Worm (Caenorhabditis elegans): ENCODE measurements around the gene ufd-3.

- TF ChIP-seq flt-1 (GFP tag; IDR thresholded peaks at IDR 0.05): no peak
- no peak for TF ChIP-seq ztf-29 (GFP tag; IDR thresholded peaks at IDR 0.05)
- TF ChIP-seq klf-2 (GFP tag; conservative IDR thresholded peaks at IDR 0.05): no peak
- TF ChIP-seq ref-1 (GFP tag; conservative IDR thresholded peaks at IDR 0.05): no peak
- no peak for TF ChIP-seq ztf-23 (GFP tag; IDR thresholded peaks at IDR 0.05)
- no peak for TF ChIP-seq tab-1 (GFP tag; IDR thresholded peaks at IDR 0.05)
Observed at ce11 chrII:9986635-9987575, 46.4 kb downstream of the ufd-3 start.
